Worm (Caenorhabditis elegans) whole organism, mixed stage, embryonic: ENCODE results near the gene pqn-35.

Source experiments
- ces-1 ChIP-seq: fragments of 150-350 bp; optimal IDR thresholded peaks from 2 replicates; lab custom pipeline; 2014; ENCODE audit warnings: missing biosample characterization, missing genetic modification reagents, missing genetic modification characterization
- ham-2 ChIP-seq: fragments of 200-800 bp; sonication (Bioruptor generic); optimal IDR thresholded peaks from 2 replicates; lab custom pipeline; 2018; ENCODE audit warnings: mild to moderate bottlenecking, missing genetic modification characterization, missing compliant biosample characterization
- lin-13 ChIP-seq: fragments of 150-350 bp; optimal IDR thresholded peaks from 2 replicates; lab custom pipeline; 2014; ENCODE audit warnings: missing biosample characterization, missing genetic modification characterization
- mep-1 ChIP-seq: fragments of 150-350 bp; optimal IDR thresholded peaks from 2 replicates; lab custom pipeline; 2017; ENCODE audit warnings: missing biosample characterization, missing genetic modification reagents, missing genetic modification characterization, inconsistent platforms
- unc-120 ChIP-seq: sonication (generic microtip); optimal IDR thresholded peaks from 2 replicates; lab custom pipeline; 2017; ENCODE audit warnings: missing genetic modification characterization, missing compliant biosample characterization; ENCODE audit not compliant: poor library complexity, severe bottlenecking

- no peak for TF ChIP-seq unc-120 (tag; lab: Kevin White, UChicago)
- TF ChIP-seq ces-1 (GFP tag; lab: Kevin White, UChicago) = no peak
- no peak for TF ChIP-seq mep-1 (tag; lab: Kevin White, UChicago)
- TF ChIP-seq lin-13 = no peak
- TF ChIP-seq ham-2 = no peak
Observed at ce11 chrII:4575579-4575978, 37.2 kb upstream of the pqn-35 start.
